Worm (Caenorhabditis elegans): ENCODE data around the gene T16A1.10.

The T16A1.10 gene

DNA sequence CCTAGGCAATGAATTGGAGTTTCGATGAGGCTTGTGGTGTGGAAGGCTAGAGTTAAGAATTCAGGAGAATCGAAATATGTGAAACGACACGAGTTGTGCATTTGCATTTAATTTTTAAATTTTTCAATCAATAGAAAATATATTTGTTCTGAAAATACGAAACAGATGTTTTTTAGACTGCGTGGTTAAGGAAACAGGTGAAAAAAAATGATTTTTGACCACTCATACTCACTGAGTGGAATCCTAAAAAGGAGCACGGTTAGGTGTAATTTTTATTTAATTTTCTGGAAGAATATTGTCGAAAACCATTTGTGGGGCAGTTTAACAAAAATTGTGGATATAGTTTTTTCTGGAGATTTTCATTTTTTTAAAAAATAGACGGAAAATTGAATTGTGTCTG lies 24.9 kb upstream of the T16A1.10 start, which contains the start of gene srh-195:
Gene srh-195, minus strand, starts transcription at position 101 of the 400 bp plus-strand sequence.
- TF ChIP-seq C17E4.6 (GFP tag; IDR thresholded peaks at IDR 0.05) (no peak), tlf-1 (GFP tag; optimal IDR thresholded peaks at IDR 0.05) (no peak), mcd-1 (GFP tag; IDR thresholded peaks at IDR 0.05) (no peak), tbx-9 (tag; optimal IDR thresholded peaks at IDR 0.05; ENCODE audit: borderline replicate concordance) (no peak), F57C9.4 (tag; optimal IDR thresholded peaks at IDR 0.05) (no peak), lin-40 (tag; optimal IDR thresholded peaks at IDR 0.05) (no peak), ekl-4 (GFP tag; IDR thresholded peaks at IDR 0.05) (no peak), tbp1 (GFP tag; optimal IDR thresholded peaks at IDR 0.05) (no peak), attf-6 (GFP tag; IDR thresholded peaks at IDR 0.05) (no peak), egrh-3 (GFP tag; IDR thresholded peaks at IDR 0.05) (no peak)

DNA sequence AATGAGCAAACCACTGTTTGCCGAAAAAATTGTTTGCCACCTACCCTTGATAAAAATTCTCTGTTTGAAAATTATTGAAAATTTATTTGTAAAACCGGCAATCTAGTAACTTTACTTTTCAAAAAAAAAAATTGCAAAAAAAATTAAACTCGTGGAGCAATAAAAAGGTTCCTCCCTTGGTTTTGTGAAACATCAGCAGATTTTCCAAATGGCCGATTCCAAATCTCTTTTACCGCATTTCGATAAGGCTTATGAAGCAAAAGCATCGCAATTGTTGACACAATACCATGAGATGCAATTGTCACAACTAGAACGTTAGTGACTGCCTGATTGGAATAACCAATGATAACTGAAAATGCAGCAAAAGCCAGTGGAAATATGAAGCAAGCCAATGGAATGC lies 22.6 kb upstream of the T16A1.10 start:
- TF ChIP-seq ZK185.1 (tag; optimal IDR thresholded peaks at IDR 0.05; ENCODE audit: poor library complexity, severe bottlenecking) (no peak), D2030.7 (GFP tag; IDR thresholded peaks at IDR 0.05) (no peak), F52B5.7 (tag; optimal IDR thresholded peaks at IDR 0.05) (no peak), bed-1 (GFP tag; IDR thresholded peaks at IDR 0.05) (no peak), F57C9.4 (tag; optimal IDR thresholded peaks at IDR 0.05) (no peak)

- no peak for TF ChIP-seq let-526 (GFP tag; IDR thresholded peaks at IDR 0.05)
- no peak for TF ChIP-seq tlf-1 (GFP tag; optimal IDR thresholded peaks at IDR 0.05)
- no peak for TF ChIP-seq nfya-2 (GFP tag; IDR thresholded peaks at IDR 0.05)
- no peak for TF ChIP-seq bed-2 (GFP tag; IDR thresholded peaks at IDR 0.05)
- no peak for TF ChIP-seq Y95B8A.8 (GFP tag; IDR thresholded peaks at IDR 0.05)
- TF ChIP-seq pbrm-1 (GFP tag; IDR thresholded peaks at IDR 0.05): no peak
These were observed 21.1 kb upstream of the T16A1.10 start, which contains the start of gene R52.6 for ce11 chrII:2112948-2113347. Gene R52.6, minus strand, starts transcription at chrII:2113048.

ce11 chrII:2109943-2110342 lies 18.0 kb upstream of the T16A1.10 start, which contains the start of gene R52.5:
Gene R52.5, minus strand, starts transcription at chrII:2110043.
- TF ChIP-seq lin-35 (GFP tag; optimal IDR thresholded peaks at IDR 0.05) (no peak), sptf-2 (GFP tag; optimal IDR thresholded peaks at IDR 0.05) (no peak), cebp-1 (GFP tag; IDR thresholded peaks at IDR 0.05) (no peak), cebp-1 (tag; optimal IDR thresholded peaks at IDR 0.05) (no peak), B0336.3 (GFP tag; IDR thresholded peaks at IDR 0.05) (no peak), ceh-100 (GFP tag; IDR thresholded peaks at IDR 0.05) (no peak), him-1 (tag; optimal IDR thresholded peaks at IDR 0.05) (peak; percentile 52)

DNA sequence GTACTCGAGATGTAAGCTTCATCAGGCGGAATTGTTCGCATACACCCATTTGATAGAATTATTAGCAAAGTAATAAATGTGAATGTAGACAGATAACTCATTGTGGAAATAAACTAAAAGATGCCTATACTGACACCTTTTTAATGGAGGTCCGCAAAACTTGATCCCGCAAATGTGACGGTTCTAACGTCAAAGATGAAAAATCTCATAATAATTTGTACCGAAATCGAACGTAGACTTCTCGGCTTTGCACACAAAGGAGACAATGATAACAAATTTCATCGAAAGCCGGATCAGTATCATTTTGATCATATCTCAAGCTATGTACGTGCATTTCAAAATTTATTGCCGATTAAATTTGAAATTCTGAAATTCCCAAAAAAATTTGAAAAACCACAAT lies 16.4 kb upstream of the T16A1.10 start, which contains the start of gene R52.4:
Gene R52.4, minus strand, starts transcription at position 101 of the 400 bp plus-strand sequence.
- TF ChIP-seq ceh-27 (GFP tag; optimal IDR thresholded peaks at IDR 0.05) (no peak), somi-1 (GFP tag; optimal IDR thresholded peaks at IDR 0.05) (no peak), athp-1 (tag; optimal IDR thresholded peaks at IDR 0.05) (no peak), fkh-3 (tag; optimal IDR thresholded peaks at IDR 0.05) (no peak), dpl-1 (GFP tag; optimal IDR thresholded peaks at IDR 0.05) (no peak), attf-5 (GFP tag; optimal IDR thresholded peaks at IDR 0.05) (no peak), ceh-79 (tag; optimal IDR thresholded peaks at IDR 0.05) (no peak), rpc-1 (optimal IDR thresholded peaks at IDR 0.05) (no peak), rpc-1 (tag; optimal IDR thresholded peaks at IDR 0.05) (no peak), die-1 (tag; optimal IDR thresholded peaks at IDR 0.05) (no peak), hsf-1 (GFP tag; IDR thresholded peaks at IDR 0.05) (no peak)
